Fruit fly (Drosophila melanogaster): ENCODE results near the gene Sh.

DNA sequence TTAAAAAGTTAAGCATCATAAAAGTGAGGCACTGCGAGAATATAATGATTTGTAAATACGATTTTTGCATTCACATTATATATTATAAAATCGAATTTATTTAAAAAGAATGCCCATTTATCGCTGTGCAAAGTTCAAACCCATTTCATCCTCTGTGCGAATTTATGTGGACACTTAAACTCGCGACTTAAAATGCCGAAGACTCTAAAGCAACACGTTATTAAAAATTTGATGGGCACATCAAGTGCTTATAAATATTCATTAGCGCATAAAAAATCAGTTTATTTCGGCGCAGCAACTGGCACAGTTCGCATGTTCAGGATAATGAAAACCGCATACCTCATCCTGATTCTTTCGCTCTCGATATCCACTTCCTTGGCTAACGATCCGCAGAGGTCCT, 175.2 kb downstream of the Sh start, which contains the start of gene CG6788:
- TF ChIP-seq CG7045 (GFP tag; optimal IDR thresholded peaks at IDR 0.05) (no peak), toe (GFP tag; optimal IDR thresholded peaks at IDR 0.05) (no peak), Mnt (GFP tag; optimal IDR thresholded peaks at IDR 0.05) (no peak), bab1 (GFP tag; optimal IDR thresholded peaks at IDR 0.05) (no peak), kay (GFP tag; ENCODE audit: borderline replicate concordance) (no peak), ovo (GFP tag; optimal IDR thresholded peaks at IDR 0.05) (no peak), CG12768 (GFP tag; optimal IDR thresholded peaks at IDR 0.05) (no peak), Clk (GFP tag; optimal IDR thresholded peaks at IDR 0.05) (no peak), CG14711 (tag; optimal IDR thresholded peaks at IDR 0.05) (no peak), Hr96 (GFP tag; optimal IDR thresholded peaks at IDR 0.05) (no peak), CG33017 (tag; optimal IDR thresholded peaks at IDR 0.05) (no peak), pad (GFP tag; optimal IDR thresholded peaks at IDR 0.05) (no peak), CG5204 (GFP tag; optimal IDR thresholded peaks at IDR 0.05) (no peak)
